Worm (Caenorhabditis elegans) whole organism, young adult: ENCODE data around the gene C18E9.7.

Experiments used
- C17E4.6 ChIP-seq: fragments of 200-800 bp; sonication (Bioruptor generic); IDR thresholded peaks from 2 replicates; pipeline ENCODE4 v1.3.6; 2022; ENCODE audit warnings: missing genetic modification reagents, missing genetic modification characterization, missing compliant biosample characterization
- F55B11.4 ChIP-seq: sonication (generic microtip); optimal IDR thresholded peaks from 2 replicates; lab custom pipeline; 2016; ENCODE audit warnings: missing compliant biosample characterization, missing genetic modification characterization, borderline replicate concordance; ENCODE audit not compliant: insufficient read depth
- K12H6.12 ChIP-seq: fragments of 200-800 bp; sonication (Bioruptor generic); optimal IDR thresholded peaks from 2 replicates; lab custom pipeline; 2018; ENCODE audit warnings: mild to moderate bottlenecking, missing genetic modification characterization, missing compliant biosample characterization
- Y53G8AR.9 ChIP-seq: fragments of 200-800 bp; sonication (Bioruptor generic); conservative IDR thresholded peaks from 2 replicates; pipeline ENCODE4 v1.3.6; 2022; ENCODE audit warnings: missing genetic modification reagents, missing genetic modification characterization, missing compliant biosample characterization
- Y67H2A.10 ChIP-seq: fragments of 200-800 bp; sonication (Bioruptor generic); conservative IDR thresholded peaks from 2 replicates; pipeline ENCODE4 v1.3.6; 2022; ENCODE audit warnings: missing genetic modification reagents, missing genetic modification characterization, missing compliant biosample characterization
- Y95B8A.8 ChIP-seq: fragments of 200-800 bp; sonication (Bioruptor generic); IDR thresholded peaks from 2 replicates; pipeline ENCODE4 v1.3.6; 2022; ENCODE audit warnings: missing genetic modification reagents, missing genetic modification characterization, missing compliant biosample characterization
- ZK185.1 ChIP-seq: sonication (generic microtip); optimal IDR thresholded peaks from 2 replicates; lab custom pipeline; 2016; ENCODE audit warnings: mild to moderate bottlenecking, missing genetic modification characterization, missing compliant biosample characterization; ENCODE audit not compliant: poor library complexity, severe bottlenecking
- ama-1 ChIP-seq, 3 experiments: fragments of 150-350 bp in 1 of 3; sonication (generic microtip) in 2 of 3; optimal IDR thresholded peaks; 2 replicates each; lab custom pipeline; 2014 to 2018; ENCODE audit warnings: missing biosample characterization in 2 of 3, missing genetic modification characterization in 2 of 3, missing genetic modification reagents in 2 of 3
- aptf-3 ChIP-seq: fragments of 200-800 bp; sonication (Bioruptor generic); IDR thresholded peaks from 2 replicates; pipeline ENCODE4 v1.3.6; 2022; ENCODE audit warnings: missing genetic modification characterization, missing compliant biosample characterization
- attf-3 ChIP-seq: fragments of 200-800 bp; sonication (Bioruptor generic); conservative IDR thresholded peaks from 2 replicates; pipeline ENCODE4 v1.3.6; 2022; ENCODE audit warnings: missing genetic modification reagents, missing genetic modification characterization, missing compliant biosample characterization
- attf-5 ChIP-seq: fragments of 200-800 bp; sonication (Bioruptor generic); optimal IDR thresholded peaks from 2 replicates; lab custom pipeline; 2018; ENCODE audit warnings: mild to moderate bottlenecking, missing genetic modification characterization, missing compliant biosample characterization
- ccch-3 ChIP-seq: fragments of 200-800 bp; sonication (Bioruptor generic); optimal IDR thresholded peaks from 2 replicates; lab custom pipeline; 2018; ENCODE audit warnings: mild to moderate bottlenecking, missing genetic modification characterization, missing compliant biosample characterization
- cebp-1 ChIP-seq, 2 experiments: fragments of 200-800 bp in 1 of 2; sonication (Bioruptor generic) in 1 of 2; sonication (generic microtip) in 1 of 2; IDR thresholded peaks in 1 of 2; optimal IDR thresholded peaks in 1 of 2; 2 replicates each; pipeline versions ENCODE4 v1.3.6 to Lab custom; 2017 to 2022; ENCODE audit warnings: missing compliant biosample characterization in 2 of 2, missing genetic modification characterization in 2 of 2, mild to moderate bottlenecking in 1 of 2, missing genetic modification reagents in 1 of 2, moderate library complexity in 1 of 2
- dox-1 ChIP-seq: fragments of 200-800 bp; sonication (Bioruptor generic); IDR thresholded peaks from 2 replicates; pipeline ENCODE4 v1.3.6; 2022; ENCODE audit warnings: missing genetic modification reagents, missing genetic modification characterization, missing compliant biosample characterization
- dpff-1 ChIP-seq: sonication (generic microtip); optimal IDR thresholded peaks from 2 replicates; lab custom pipeline; 2017; ENCODE audit warnings: mild to moderate bottlenecking, missing genetic modification characterization, missing compliant biosample characterization
- dpl-1 ChIP-seq: fragments of 150-350 bp; optimal IDR thresholded peaks from 2 replicates; lab custom pipeline; 2014; ENCODE audit warnings: missing biosample characterization, missing genetic modification reagents, missing genetic modification characterization
- efl-1 ChIP-seq: fragments of 150-350 bp; optimal IDR thresholded peaks from 2 replicates; lab custom pipeline; 2014; ENCODE audit warnings: missing biosample characterization, missing genetic modification reagents, missing genetic modification characterization
- egl-18 ChIP-seq: fragments of 200-800 bp; sonication (Bioruptor generic); IDR thresholded peaks from 2 replicates; pipeline ENCODE4 v1.3.6; 2022; ENCODE audit warnings: missing genetic modification reagents, missing genetic modification characterization, missing compliant biosample characterization
- him-1 ChIP-seq: sonication (generic microtip); optimal IDR thresholded peaks from 2 replicates; lab custom pipeline; 2016; ENCODE audit warnings: missing genotype, missing genetic modification reagents, missing genetic modification characterization, missing compliant biosample characterization
- let-607 ChIP-seq, 2 experiments: fragments of 200-800 bp in 1 of 2; sonication (Bioruptor generic) in 1 of 2; sonication (generic microtip) in 1 of 2; optimal IDR thresholded peaks; 2 replicates each; lab custom pipeline; 2016 to 2018; ENCODE audit warnings: mild to moderate bottlenecking in 2 of 2, missing compliant biosample characterization in 2 of 2, missing genetic modification characterization in 2 of 2, moderate library complexity in 2 of 2, missing genotype in 1 of 2
- lin-35 ChIP-seq, 3 experiments: fragments of 150-350 bp in 2 of 3; sonication (generic microtip) in 1 of 3; optimal IDR thresholded peaks; 2 replicates each; lab custom pipeline; 2014 to 2018; ENCODE audit warnings: missing biosample characterization in 3 of 3, missing genetic modification characterization in 3 of 3, missing genetic modification reagents in 3 of 3
- lsl-1 ChIP-seq: fragments of 200-800 bp; sonication (Bioruptor generic); optimal IDR thresholded peaks from 2 replicates; lab custom pipeline; 2018; ENCODE audit warnings: mild to moderate bottlenecking, missing genetic modification characterization, moderate library complexity, missing compliant biosample characterization
- madf-6 ChIP-seq: fragments of 200-800 bp; sonication (Bioruptor generic); IDR thresholded peaks from 2 replicates; pipeline ENCODE4 v1.3.6; 2022; ENCODE audit warnings: missing genetic modification reagents, missing genetic modification characterization, missing compliant biosample characterization
- mes-4 ChIP-seq: sonication (generic microtip); optimal IDR thresholded peaks from 2 replicates; lab custom pipeline; 2016; ENCODE audit warnings: missing genotype, missing genetic modification characterization, missing compliant biosample characterization
- nhr-120 ChIP-seq: fragments of 200-800 bp; sonication (Bioruptor generic); IDR thresholded peaks from 2 replicates; pipeline ENCODE4 v1.3.6; 2022; ENCODE audit warnings: missing genetic modification characterization, missing compliant biosample characterization
- nhr-27 ChIP-seq: fragments of 200-800 bp; sonication (Bioruptor generic); optimal IDR thresholded peaks from 2 replicates; lab custom pipeline; 2018; ENCODE audit warnings: mild to moderate bottlenecking, missing genetic modification characterization, moderate library complexity, missing compliant biosample characterization
- nhr-80 ChIP-seq: sonication (generic microtip); optimal IDR thresholded peaks from 2 replicates; lab custom pipeline; 2016; ENCODE audit warnings: missing genetic modification characterization, missing compliant biosample characterization
- pha-4 ChIP-seq: fragments of 150-350 bp; sonication (generic microtip); optimal IDR thresholded peaks from 2 replicates; lab custom pipeline; 2014; ENCODE audit warnings: missing biosample characterization, missing genetic modification reagents, missing genetic modification characterization
- sea-2 ChIP-seq: fragments of 200-800 bp; sonication (Bioruptor generic); IDR thresholded peaks from 2 replicates; pipeline ENCODE4 v1.3.6; 2022; ENCODE audit warnings: missing genetic modification characterization, missing compliant biosample characterization
- sptf-2 ChIP-seq: fragments of 200-800 bp; sonication (Bioruptor generic); optimal IDR thresholded peaks from 2 replicates; lab custom pipeline; 2018; ENCODE audit warnings: mild to moderate bottlenecking, missing genetic modification characterization, missing compliant biosample characterization
- tbp1 ChIP-seq: fragments of 200-800 bp; sonication (Bioruptor generic); optimal IDR thresholded peaks from 2 replicates; lab custom pipeline; 2018; ENCODE audit warnings: mild to moderate bottlenecking, missing genetic modification characterization, missing compliant biosample characterization
- tlf-1 ChIP-seq: fragments of 200-800 bp; sonication (Bioruptor generic); optimal IDR thresholded peaks from 2 replicates; lab custom pipeline; 2018; ENCODE audit warnings: mild to moderate bottlenecking, missing genetic modification characterization, missing compliant biosample characterization
- ztf-25 ChIP-seq: fragments of 200-800 bp; sonication (Bioruptor generic); IDR thresholded peaks from 2 replicates; pipeline ENCODE4 v1.3.6; 2022; ENCODE audit warnings: missing genetic modification reagents, missing genetic modification characterization, missing compliant biosample characterization
- ztf-28 ChIP-seq: fragments of 200-800 bp; sonication (Bioruptor generic); IDR thresholded peaks from 2 replicates; pipeline ENCODE4 v1.3.6; 2022; ENCODE audit warnings: missing genetic modification reagents, missing genetic modification characterization, missing compliant biosample characterization

C18E9.7 gene

DNA sequence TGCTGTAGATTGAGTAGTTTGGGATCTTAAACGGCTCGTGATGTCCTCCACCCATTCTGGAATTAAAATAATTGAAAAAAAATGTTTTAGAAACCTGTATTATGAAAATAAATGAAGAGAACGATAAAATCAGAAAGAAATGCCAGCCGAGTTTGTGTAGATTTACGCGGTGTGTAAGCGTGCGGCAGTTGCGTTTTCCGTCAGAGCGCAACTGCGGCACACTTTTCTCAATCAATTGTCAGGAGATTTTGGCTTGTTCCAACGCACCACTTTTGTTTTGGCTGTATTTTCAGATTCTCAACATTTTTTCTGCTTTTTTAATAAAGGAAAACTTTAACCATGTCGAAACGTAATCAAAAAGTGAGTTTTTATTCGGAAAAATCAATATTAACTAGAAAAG is 17.7 kb downstream of the C18E9.7 start, which contains the start of the genes ndub-3 and C18E9.2:
TSS of gene ndub-3 (minus strand) at position 56 of the 400 bp plus-strand sequence.
TSS of gene C18E9.2 (plus strand) at position 172 of the 400 bp plus-strand sequence.
- TF ChIP-seq let-607 (tag; optimal IDR thresholded peaks at IDR 0.05; lab: Kevin White, UChicago) (peak; percentile 86 to 93), nhr-27 (tag; lab: Kevin White, UChicago) (no peak), attf-5 (GFP tag; lab: Kevin White, UChicago) (peak; percentile 58), madf-6 (GFP tag; lab: Robert Waterston, UW) (no peak), cebp-1 (GFP tag; IDR thresholded peaks at IDR 0.05; lab: Robert Waterston, UW) (no peak), cebp-1 (tag; optimal IDR thresholded peaks at IDR 0.05; lab: Kevin White, UChicago) (peak; percentile 37), tlf-1 (GFP tag; lab: Kevin White, UChicago) (no peak), dox-1 (GFP tag; lab: Robert Waterston, UW) (peak; percentile 52; the same call in 1 of the 2 replicates), attf-3 (GFP tag; lab: Robert Waterston, UW) (no peak), nhr-80 (tag; lab: Kevin White, UChicago) (peak; percentile 29), Y53G8AR.9 (GFP tag; lab: Robert Waterston, UW) (no peak)

DNA sequence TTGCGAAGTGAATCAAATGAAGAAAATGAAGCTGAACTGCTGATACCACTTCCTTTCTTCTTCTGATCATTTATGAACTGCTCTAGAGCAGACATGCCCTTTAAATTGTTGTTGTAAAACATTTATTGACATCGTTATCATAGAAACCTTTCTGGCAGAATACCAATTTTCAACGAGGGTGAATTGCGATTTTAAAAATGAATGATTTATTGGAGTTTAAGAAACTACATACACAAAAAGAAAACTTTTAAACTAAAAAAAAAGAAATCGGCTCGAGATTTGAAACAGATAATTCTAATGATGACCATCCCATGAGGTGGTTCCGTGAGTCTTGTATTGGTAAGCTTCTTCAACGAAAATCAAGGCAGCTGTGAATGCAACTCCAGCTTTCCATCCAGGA is 18.5 kb downstream of the C18E9.7 start, which contains the start of gene sftd-3:
TSS of gene sftd-3 (minus strand) at position 101 of the 400 bp plus-strand sequence.
- TF ChIP-seq ZK185.1 (no peak), egl-18 (GFP tag; lab: Robert Waterston, UW) (no peak), efl-1 (no peak), him-1 (tag; lab: Kevin White, UChicago) (no peak), let-607 (tag; optimal IDR thresholded peaks at IDR 0.05; lab: Kevin White, UChicago) (no peak), C17E4.6 (no peak), dpff-1 (no peak), F55B11.4 (no peak), Y95B8A.8 (GFP tag; lab: Robert Waterston, UW) (no peak), ztf-28 (GFP tag; lab: Robert Waterston, UW) (no peak), ccch-3 (GFP tag; lab: Kevin White, UChicago) (no peak), ztf-25 (GFP tag; lab: Robert Waterston, UW) (no peak), cebp-1 (GFP tag; IDR thresholded peaks at IDR 0.05; lab: Robert Waterston, UW) (no peak), cebp-1 (tag; optimal IDR thresholded peaks at IDR 0.05; lab: Kevin White, UChicago) (no peak), K12H6.12 (no peak), tbp1 (GFP tag; lab: Kevin White, UChicago) (no peak), lsl-1 (GFP tag; lab: Kevin White, UChicago) (no peak), dpl-1 (no peak)
- TF ChIP-seq, all 124 proteins: peak for 0

DNA sequence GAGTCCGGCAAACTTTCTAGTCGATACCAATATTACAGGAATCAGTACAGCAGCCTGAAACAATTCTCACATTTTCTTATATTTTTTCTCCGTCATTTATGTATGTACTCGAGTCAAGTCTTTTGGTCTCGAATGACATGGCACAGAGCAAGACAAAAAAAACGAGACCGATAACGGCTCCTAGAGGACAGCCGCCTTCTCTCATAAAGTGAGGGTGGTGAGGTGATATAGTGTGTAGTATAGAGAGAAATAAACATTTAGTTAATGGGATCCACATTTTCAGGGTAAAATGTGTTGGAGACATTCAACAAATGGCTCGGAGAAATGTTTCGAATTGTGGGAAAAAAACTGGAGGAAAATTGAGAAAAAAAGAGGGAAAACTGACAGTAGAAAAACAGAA is 20.4 kb downstream of the C18E9.7 start:
- TF ChIP-seq Y67H2A.10 (GFP tag; lab: Robert Waterston, UW): no peak
- no peak for TF ChIP-seq sea-2
- no peak for TF ChIP-seq ama-1 (optimal IDR thresholded peaks at IDR 0.05; lab: Kevin White, UChicago)
- peak in 1 of 2 experiments; percentile 0 for TF ChIP-seq ama-1 (GFP tag; optimal IDR thresholded peaks at IDR 0.05; lab: Kevin White, UChicago)
- TF ChIP-seq sptf-2 (GFP tag; lab: Kevin White, UChicago): no peak
- TF ChIP-seq dox-1 (GFP tag; lab: Robert Waterston, UW): peak; percentile 39; the same call in 1 of the 2 replicates
- TF ChIP-seq aptf-3 (GFP tag; lab: Robert Waterston, UW): no peak
- no peak for TF ChIP-seq cebp-1 (GFP tag; IDR thresholded peaks at IDR 0.05; lab: Robert Waterston, UW)
- TF ChIP-seq cebp-1 (tag; optimal IDR thresholded peaks at IDR 0.05; lab: Kevin White, UChicago): peak; percentile 2

- no peak for TF ChIP-seq nhr-120 (GFP tag; lab: Robert Waterston, UW)
- no peak for TF ChIP-seq egl-18 (GFP tag; lab: Robert Waterston, UW)
- TF ChIP-seq pha-4 (tag; lab: Kevin White, UChicago): no peak
- no peak for TF ChIP-seq ztf-25 (GFP tag; lab: Robert Waterston, UW)
- no peak for TF ChIP-seq lin-35 (GFP tag; optimal IDR thresholded peaks at IDR 0.05; lab: Kevin White, UChicago)
- no peak for TF ChIP-seq mes-4
- TF ChIP-seq dox-1 (GFP tag; lab: Robert Waterston, UW): no peak
Observed at ce11 chrII:8961450-8961849, 21.1 kb downstream of the C18E9.7 start.
